Worm (Caenorhabditis elegans) whole organism, L2 larva: ENCODE measurements around the gene oac-37.

Experiments used
- blmp-1 ChIP-seq: sonication (generic microtip); optimal IDR thresholded peaks from 2 replicates; lab custom pipeline; 2017; ENCODE audit warnings: missing genetic modification characterization, mild to moderate bottlenecking, missing compliant biosample characterization, antibody characterized with exemption, moderate library complexity; ENCODE audit not compliant: insufficient read depth
- mdl-1 ChIP-seq, 2 experiments: fragments of 150-350 bp in 1 of 2; sonication (generic microtip) in 1 of 2; optimal IDR thresholded peaks; 2 replicates each; lab custom pipeline; 2017; ENCODE audit warnings: missing biosample characterization in 2 of 2, missing genetic modification characterization in 2 of 2

DNA sequence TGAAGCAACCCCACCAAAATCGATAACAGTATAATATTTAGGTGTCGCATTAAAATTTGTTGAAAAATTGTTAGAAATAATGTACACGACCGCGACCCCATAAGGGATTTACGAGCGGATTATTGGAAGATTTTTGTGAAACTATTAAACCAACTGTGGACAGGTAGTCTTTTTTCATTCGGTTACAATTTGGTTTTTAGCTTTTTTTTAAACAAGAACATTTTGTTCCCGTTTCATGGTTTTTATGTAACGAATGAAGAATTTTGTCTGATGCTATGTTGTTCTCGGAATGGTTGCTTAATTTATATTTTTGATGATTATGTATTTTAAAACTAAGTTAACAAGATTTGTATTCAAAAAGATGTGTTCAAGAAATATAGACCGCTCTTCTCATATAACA is 30.7 kb downstream of the oac-37 start, which contains the start of gene R05A10.3:
- TF ChIP-seq blmp-1 (tag; lab: Kevin White, UChicago) (no peak), mdl-1 (tag; optimal IDR thresholded peaks at IDR 0.05; lab: Kevin White, UChicago) (no peak)
